Worm (Caenorhabditis elegans) whole organism, L3 larva: ENCODE data around the gene spp-7.

Source experiments
- R02D3.7 ChIP-seq: fragments of 150-350 bp; optimal IDR thresholded peaks from 2 replicates; lab custom pipeline; 2014; ENCODE audit warnings: missing biosample characterization, missing genetic modification characterization
- ZK546.5 ChIP-seq: sonication (generic microtip); optimal IDR thresholded peaks from 2 replicates; lab custom pipeline; 2017; ENCODE audit warnings: missing biosample characterization, missing genetic modification characterization
- aly-2 ChIP-seq: fragments of 150-350 bp; optimal IDR thresholded peaks from 2 replicates; lab custom pipeline; 2014; ENCODE audit warnings: missing biosample characterization, missing genetic modification characterization
- ama-1 ChIP-seq: fragments of 150-350 bp; optimal IDR thresholded peaks from 2 replicates; lab custom pipeline; 2018
- ceh-16 ChIP-seq: sonication (generic microtip); optimal IDR thresholded peaks from 2 replicates; lab custom pipeline; 2017; ENCODE audit warnings: missing biosample characterization, missing genetic modification characterization
- ceh-28 ChIP-seq: fragments of 150-350 bp; optimal IDR thresholded peaks from 2 replicates; lab custom pipeline; 2014; ENCODE audit warnings: missing biosample characterization, missing genetic modification reagents, missing genetic modification characterization
- ceh-82 ChIP-seq: fragments of 150-350 bp; optimal IDR thresholded peaks from 2 replicates; lab custom pipeline; 2014; ENCODE audit warnings: missing biosample characterization, missing genetic modification characterization
- egl-27 ChIP-seq: sonication (generic microtip); optimal IDR thresholded peaks from 4 replicates; lab custom pipeline; 2017; ENCODE audit warnings: missing biosample characterization, missing genetic modification reagents, missing genetic modification characterization
- egl-5 ChIP-seq: fragments of 150-350 bp; optimal IDR thresholded peaks from 2 replicates; lab custom pipeline; 2017; ENCODE audit warnings: missing biosample characterization, missing genetic modification reagents, missing genetic modification characterization, inconsistent platforms
- elt-2 ChIP-seq: sonication (generic microtip); optimal IDR thresholded peaks from 2 replicates; lab custom pipeline; 2016; ENCODE audit warnings: missing genetic modification reagents, mild to moderate bottlenecking, missing genetic modification characterization, missing compliant biosample characterization
- fkh-10 ChIP-seq: sonication (generic microtip); optimal IDR thresholded peaks from 2 replicates; lab custom pipeline; 2017; ENCODE audit warnings: missing biosample characterization, missing genetic modification reagents, missing genetic modification characterization
- fos-1 ChIP-seq: fragments of 150-350 bp; optimal IDR thresholded peaks from 2 replicates; lab custom pipeline; 2014; ENCODE audit warnings: missing biosample characterization, missing genetic modification characterization
- jun-1 ChIP-seq: fragments of 150-350 bp; optimal IDR thresholded peaks from 2 replicates; lab custom pipeline; 2014; ENCODE audit warnings: missing biosample characterization, missing genetic modification reagents, missing genetic modification characterization
- lin-39 ChIP-seq: fragments of 150-350 bp; optimal IDR thresholded peaks from 2 replicates; lab custom pipeline; 2018; ENCODE audit warnings: missing biosample characterization, missing genetic modification reagents, missing genetic modification characterization
- mdl-1 ChIP-seq: fragments of 150-350 bp; optimal IDR thresholded peaks from 2 replicates; lab custom pipeline; 2014; ENCODE audit warnings: missing biosample characterization, missing genetic modification characterization
- mml-1 ChIP-seq: fragments of 150-350 bp; sonication (generic microtip); optimal IDR thresholded peaks from 3 replicates; lab custom pipeline; 2014; ENCODE audit warnings: missing biosample characterization, missing genetic modification characterization
- nfya-1 ChIP-seq: sonication (generic microtip); optimal IDR thresholded peaks from 2 replicates; lab custom pipeline; 2017; ENCODE audit warnings: missing genetic modification characterization, mild to moderate bottlenecking, missing compliant biosample characterization, antibody characterized with exemption, moderate library complexity; ENCODE audit not compliant: insufficient read depth
- nhr-11 ChIP-seq: fragments of 150-350 bp; optimal IDR thresholded peaks from 2 replicates; lab custom pipeline; 2014; ENCODE audit warnings: missing biosample characterization, missing genetic modification characterization
- nhr-12 ChIP-seq: fragments of 150-350 bp; optimal IDR thresholded peaks from 2 replicates; lab custom pipeline; 2014; ENCODE audit warnings: missing biosample characterization, missing genetic modification characterization
- nhr-23 ChIP-seq: fragments of 150-350 bp; optimal IDR thresholded peaks from 2 replicates; lab custom pipeline; 2014; ENCODE audit warnings: missing biosample characterization, missing genetic modification reagents, missing genetic modification characterization
- nhr-25 ChIP-seq: sonication (generic microtip); optimal IDR thresholded peaks from 2 replicates; lab custom pipeline; 2017; ENCODE audit warnings: missing biosample characterization, missing genetic modification characterization
- nhr-28 ChIP-seq: fragments of 150-350 bp; optimal IDR thresholded peaks from 2 replicates; lab custom pipeline; 2014; ENCODE audit warnings: missing biosample characterization, missing genetic modification characterization
- nhr-43 ChIP-seq: sonication (generic microtip); optimal IDR thresholded peaks from 2 replicates; lab custom pipeline; 2016; ENCODE audit warnings: mild to moderate bottlenecking, missing genetic modification characterization, missing compliant biosample characterization; ENCODE audit not compliant: poor library complexity, severe bottlenecking
- nhr-76 ChIP-seq: fragments of 150-350 bp; sonication (generic microtip); optimal IDR thresholded peaks from 5 replicates; lab custom pipeline; 2014; ENCODE audit warnings: missing biosample characterization, missing genetic modification characterization
- nhr-77 ChIP-seq: fragments of 150-350 bp; optimal IDR thresholded peaks from 2 replicates; lab custom pipeline; 2014; ENCODE audit warnings: missing biosample characterization, missing genetic modification characterization
- pha-4 ChIP-seq: fragments of 150-350 bp; optimal IDR thresholded peaks from 2 replicates; lab custom pipeline; 2014; ENCODE audit warnings: missing biosample characterization, missing genetic modification reagents, missing genetic modification characterization
- pqm-1 ChIP-seq: fragments of 150-350 bp; optimal IDR thresholded peaks from 2 replicates; lab custom pipeline; 2017; ENCODE audit warnings: missing biosample characterization, missing genetic modification characterization, inconsistent platforms
- sea-2 ChIP-seq: fragments of 150-350 bp; sonication (generic microtip); optimal IDR thresholded peaks from 4 replicates; lab custom pipeline; 2014; ENCODE audit warnings: missing biosample characterization, missing genetic modification reagents, missing genetic modification characterization
- snpc-4 ChIP-seq: fragments of 150-350 bp; optimal IDR thresholded peaks from 2 replicates; lab custom pipeline; 2014; ENCODE audit warnings: missing biosample characterization, missing genetic modification characterization
- tbx-2 ChIP-seq: sonication (generic microtip); optimal IDR thresholded peaks from 2 replicates; lab custom pipeline; 2016; ENCODE audit warnings: mild to moderate bottlenecking, missing genetic modification characterization, missing compliant biosample characterization
- unc-62 ChIP-seq: fragments of 150-350 bp; sonication (generic microtip); optimal IDR thresholded peaks from 4 replicates; lab custom pipeline; 2014; ENCODE audit warnings: missing biosample characterization, missing genetic modification reagents, missing genetic modification characterization
- zag-1 ChIP-seq: fragments of 150-350 bp; optimal IDR thresholded peaks from 2 replicates; lab custom pipeline; 2014; ENCODE audit warnings: missing biosample characterization, missing genetic modification characterization
- ztf-11 ChIP-seq: fragments of 150-350 bp; optimal IDR thresholded peaks from 2 replicates; lab custom pipeline; 2014; ENCODE audit warnings: missing biosample characterization, missing genetic modification characterization
- ztf-4 ChIP-seq: fragments of 150-350 bp; optimal IDR thresholded peaks from 2 replicates; lab custom pipeline; 2014; ENCODE audit warnings: missing biosample characterization, missing genetic modification characterization

The spp-7 gene

DNA sequence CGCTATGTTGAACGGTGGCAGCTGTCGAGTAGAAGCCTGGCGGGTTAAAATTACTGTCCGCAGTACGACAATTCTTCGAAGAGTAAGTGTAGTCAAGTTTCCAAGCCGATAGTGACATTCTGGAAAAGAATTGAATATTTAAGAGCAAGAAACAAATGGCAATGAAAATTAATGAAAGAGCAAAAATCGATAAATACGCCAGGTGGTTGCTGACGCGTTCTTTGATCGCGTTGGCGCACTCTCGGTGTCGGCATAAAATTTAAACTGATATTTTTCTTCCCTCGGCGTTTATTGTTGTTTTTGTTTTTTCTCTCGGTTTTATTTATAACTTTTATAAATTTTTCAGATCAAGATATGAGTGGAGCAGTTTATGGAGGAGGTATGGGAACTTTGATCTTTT lies 20.9 kb downstream of the spp-7 start, which contains the start of the genes perm-3 and swsn-6 (continued):
- TF ChIP-seq nhr-28 (tag; lab: Kevin White, UChicago) = no peak

DNA sequence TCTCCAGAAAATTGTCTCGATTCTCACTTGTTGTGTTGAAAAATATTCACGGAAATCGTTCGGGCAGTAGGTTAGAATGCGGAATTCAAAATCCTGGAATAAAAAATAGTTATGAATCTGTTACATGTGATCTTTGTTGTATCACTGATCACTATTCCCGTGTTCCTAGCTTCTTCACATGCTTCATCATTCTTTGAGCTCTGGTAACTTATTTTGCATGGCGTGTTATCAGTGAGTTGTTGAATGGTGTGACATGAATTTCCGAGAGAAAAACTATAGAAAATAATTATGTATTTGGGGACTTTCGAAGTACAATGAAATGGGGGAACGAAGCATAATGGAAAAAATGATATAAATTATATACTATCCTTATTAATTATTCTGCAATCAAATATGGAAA lies 22.0 kb downstream of the spp-7 start:
- peak; percentile 61 for TF ChIP-seq pqm-1 (tag; lab: Kevin White, UChicago)
- TF ChIP-seq pha-4 = peak; percentile 51
- no peak for TF ChIP-seq nhr-25
- TF ChIP-seq elt-2 (tag; lab: Kevin White, UChicago) = peak; percentile 68

DNA sequence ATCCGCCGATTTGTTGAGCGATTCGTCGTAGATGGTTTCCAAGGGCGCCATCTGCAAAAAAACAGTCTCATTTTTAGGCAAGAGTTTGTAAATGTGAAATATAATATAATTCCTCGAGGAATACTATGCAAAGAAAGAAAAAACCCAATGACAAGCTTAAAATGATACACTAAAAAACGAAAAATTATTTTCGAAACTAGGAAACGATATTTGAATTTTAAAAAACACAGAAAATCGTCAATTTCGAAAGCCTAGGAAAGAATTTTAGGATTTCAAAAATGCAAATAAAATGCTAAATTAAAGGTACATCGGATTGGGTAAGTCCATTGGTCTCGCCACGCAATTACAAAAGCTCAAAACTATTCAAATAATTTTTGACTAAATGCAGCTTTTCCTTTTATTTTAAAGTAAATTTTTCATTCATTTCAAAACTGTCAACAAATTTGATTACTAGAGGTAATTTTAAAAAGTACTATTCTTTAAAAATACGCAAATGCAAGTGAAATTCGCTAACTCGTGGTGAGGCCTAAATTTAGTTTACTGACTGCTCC lies 24.0 kb downstream of the spp-7 start, which contains the start of the genes htp-1 and ZK616.5:
Gene htp-1, minus strand, starts transcription at position 51 of the 551 bp plus-strand sequence.
Gene ZK616.5, plus strand, starts transcription at position 423 of the 551 bp plus-strand sequence.
- TF ChIP-seq nhr-23 (tag; lab: Kevin White, UChicago) = no peak
- TF ChIP-seq jun-1 (tag; lab: Kevin White, UChicago) = no peak
- TF ChIP-seq fkh-10 (GFP tag; lab: Kevin White, UChicago) = no peak
- no peak for TF ChIP-seq mml-1 (tag; lab: Kevin White, UChicago)
- TF ChIP-seq ztf-11 (tag; lab: Kevin White, UChicago) = no peak
- TF ChIP-seq ztf-4 = no peak

DNA sequence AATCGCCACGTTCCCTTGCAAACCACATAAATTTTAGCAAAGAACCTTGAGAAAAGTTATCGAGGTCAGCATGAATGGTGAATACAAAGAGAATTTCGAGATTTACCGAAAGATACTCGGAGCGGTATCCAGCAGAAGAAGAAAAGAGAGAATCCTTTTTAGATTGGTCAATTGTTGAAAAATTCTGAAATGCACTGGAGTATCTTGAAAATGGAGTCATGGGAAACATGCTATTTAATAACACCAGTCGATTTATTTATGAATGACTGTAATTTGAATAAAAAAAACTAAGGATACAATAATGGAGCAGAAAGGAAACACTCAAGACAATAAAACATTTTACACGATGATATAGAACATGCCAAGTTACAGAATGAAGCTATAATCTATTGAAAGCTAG lies 25.6 kb downstream of the spp-7 start:
- TF ChIP-seq ZK546.5 (no peak), nhr-25 (peak; percentile 24), sea-2 (GFP tag; lab: Kevin White, UChicago) (no peak)

DNA sequence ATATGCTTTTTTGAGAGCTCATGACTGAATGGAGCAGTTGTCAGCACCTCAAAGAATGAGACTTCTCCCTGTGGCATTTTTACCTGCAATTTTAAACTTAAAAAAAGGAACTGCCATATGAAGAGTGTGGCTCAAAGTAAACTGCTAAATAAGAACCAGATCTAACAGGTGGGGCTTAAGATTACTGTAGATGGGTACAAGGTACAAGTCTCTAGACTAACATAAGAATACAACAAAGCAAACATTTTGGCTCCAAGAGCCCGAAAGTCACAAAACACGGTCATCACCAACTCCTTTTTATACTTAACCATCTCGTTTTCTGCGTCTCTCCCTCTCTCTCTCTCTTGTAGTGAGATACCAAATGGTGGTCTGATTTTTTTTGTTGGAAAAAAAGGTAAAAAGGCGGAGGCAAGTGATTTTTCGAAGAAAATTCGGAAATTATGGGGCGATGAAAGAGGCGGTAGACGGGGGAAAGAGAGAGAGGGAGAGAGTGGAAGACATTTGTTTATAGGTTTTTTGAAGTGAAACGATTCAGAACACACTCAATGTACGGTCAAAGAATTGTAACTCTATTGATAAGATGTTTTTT lies 27.0 kb downstream of the spp-7 start, which contains the start of gene elo-6:
Gene elo-6, minus strand, starts transcription at position 83 of the 589 bp plus-strand sequence.
- TF ChIP-seq ceh-16 (tag; lab: Kevin White, UChicago) = no peak
- TF ChIP-seq ceh-82 (tag; lab: Kevin White, UChicago) = no peak
- no peak for TF ChIP-seq nhr-12
- no peak for TF ChIP-seq R02D3.7 (tag; lab: Kevin White, UChicago)
- TF ChIP-seq jun-1 (tag; lab: Kevin White, UChicago) = peak; percentile 28
- peak; percentile 67 for TF ChIP-seq pqm-1 (tag; lab: Kevin White, UChicago)
- no peak for TF ChIP-seq aly-2
- no peak for TF ChIP-seq nhr-11 (tag; lab: Kevin White, UChicago)
- TF ChIP-seq elt-2 (tag; lab: Kevin White, UChicago) = peak; percentile 85
- TF ChIP-seq pha-4 = peak; percentile 55
- TF ChIP-seq ztf-4 = no peak
- TF ChIP-seq zag-1 (tag; lab: Kevin White, UChicago) = no peak
- no peak for TF ChIP-seq sea-2 (GFP tag; lab: Kevin White, UChicago)
- no peak for TF ChIP-seq nhr-23 (tag; lab: Kevin White, UChicago)
- TF ChIP-seq mdl-1 (tag; lab: Kevin White, UChicago) = no peak
- no peak for TF ChIP-seq nhr-76 (tag; lab: Kevin White, UChicago)
- TF ChIP-seq ama-1 (lab: Kevin White, UChicago) = peak; percentile 77
- no peak for TF ChIP-seq tbx-2 (tag; lab: Kevin White, UChicago)
- TF ChIP-seq lin-39 (tag; lab: Kevin White, UChicago) = no peak
- TF ChIP-seq ceh-28 = no peak
- TF ChIP-seq egl-5 (tag; lab: Kevin White, UChicago) = no peak
- TF ChIP-seq nhr-43 (tag; lab: Kevin White, UChicago) = no peak

DNA sequence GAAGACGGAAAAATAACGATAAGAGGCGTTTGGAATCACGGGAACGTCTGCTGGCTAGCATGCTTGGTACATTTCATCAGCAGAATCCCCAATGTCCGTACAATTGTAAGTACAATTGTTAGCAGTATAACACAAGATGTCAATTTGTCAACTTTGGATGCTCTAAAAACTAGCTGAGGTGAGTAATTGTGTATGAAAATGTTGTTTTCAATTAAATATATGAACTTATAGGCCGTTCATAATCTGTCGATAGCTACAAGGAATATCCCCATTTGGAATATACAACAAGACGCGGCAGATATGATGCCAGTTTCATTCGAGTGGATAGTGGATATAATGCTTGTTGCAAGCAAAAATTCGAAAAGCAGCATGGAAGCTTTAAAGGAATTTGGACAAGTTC lies 30.6 kb downstream of the spp-7 start, which contains the start of gene F41H10.12:
Gene F41H10.12, plus strand, starts transcription at position 301 of the 400 bp plus-strand sequence.
- no peak for TF ChIP-seq ztf-11 (tag; lab: Kevin White, UChicago)
- no peak for TF ChIP-seq nhr-77
- TF ChIP-seq snpc-4 (tag; lab: Kevin White, UChicago) = no peak
- TF ChIP-seq unc-62 = no peak
- no peak for TF ChIP-seq pha-4
- no peak for TF ChIP-seq ceh-28
- TF ChIP-seq fos-1 (tag; lab: Kevin White, UChicago) = no peak
- TF ChIP-seq nhr-23 (tag; lab: Kevin White, UChicago) = no peak
- TF ChIP-seq ceh-82 (tag; lab: Kevin White, UChicago) = no peak
- TF ChIP-seq aly-2 = no peak
- TF ChIP-seq ama-1 (lab: Kevin White, UChicago) = no peak
- no peak for TF ChIP-seq egl-27
- no peak for TF ChIP-seq nhr-28 (tag; lab: Kevin White, UChicago)
- no peak for TF ChIP-seq fkh-10 (GFP tag; lab: Kevin White, UChicago)
- no peak for TF ChIP-seq nfya-1
- no peak for TF ChIP-seq lin-39 (tag; lab: Kevin White, UChicago)
- no peak for TF ChIP-seq nhr-11 (tag; lab: Kevin White, UChicago)
- no peak for TF ChIP-seq zag-1 (tag; lab: Kevin White, UChicago)
- TF ChIP-seq jun-1 (tag; lab: Kevin White, UChicago) = no peak
- TF ChIP-seq, all 47 proteins: peak for 0
